Worm (Caenorhabditis elegans): Measurements from ENCODE around the gene C16D9.3.

C16D9.3 gene

DNA sequence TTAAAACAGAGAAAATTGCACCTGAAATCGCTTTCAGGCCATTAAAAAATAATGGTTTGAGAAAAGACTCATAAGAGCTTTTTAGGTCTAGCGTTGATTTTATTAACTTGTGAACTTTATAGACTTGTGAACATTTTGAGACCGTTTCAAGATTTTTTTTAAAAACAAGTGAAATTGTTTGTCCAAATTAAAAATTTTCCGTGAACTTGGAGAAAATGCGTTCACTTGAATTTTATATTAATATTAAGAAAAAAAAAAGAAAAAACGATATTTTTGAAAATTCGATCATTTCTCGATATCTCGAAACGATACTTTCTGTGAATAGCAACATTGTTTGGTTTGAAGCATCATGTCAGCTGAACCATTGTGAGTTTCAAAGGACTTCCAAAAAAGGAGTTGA is 49.4 kb downstream of the C16D9.3 start, which contains the start of gene F20D6.1:
F20D6.1 (plus strand) TSS at position 301 of the 400 bp plus-strand sequence.
- TF ChIP-seq lin-13 (tag; optimal IDR thresholded peaks at IDR 0.05): no peak
- TF ChIP-seq nhr-12 (tag; optimal IDR thresholded peaks at IDR 0.05): no peak
- no peak for TF ChIP-seq blmp-1 (tag; optimal IDR thresholded peaks at IDR 0.05)
- no peak for TF ChIP-seq unc-39 (tag; optimal IDR thresholded peaks at IDR 0.05)
- no peak for TF ChIP-seq sem-2 (GFP tag; optimal IDR thresholded peaks at IDR 0.05)
- no peak for TF ChIP-seq nhr-237 (tag; optimal IDR thresholded peaks at IDR 0.05)
- TF ChIP-seq ces-1 (GFP tag; optimal IDR thresholded peaks at IDR 0.05): no peak
- no peak for TF ChIP-seq ztf-11 (tag; optimal IDR thresholded peaks at IDR 0.05)
- TF ChIP-seq hlh-1 (tag; optimal IDR thresholded peaks at IDR 0.05): no peak
- no peak for TF ChIP-seq sptf-1 (tag; optimal IDR thresholded peaks at IDR 0.05)
- no peak for TF ChIP-seq ham-2 (GFP tag; optimal IDR thresholded peaks at IDR 0.05)
- no peak for TF ChIP-seq zip-8 (tag; optimal IDR thresholded peaks at IDR 0.05)
- TF ChIP-seq nhr-76 (tag; optimal IDR thresholded peaks at IDR 0.05): no peak
- TF ChIP-seq ceh-43 (GFP tag; optimal IDR thresholded peaks at IDR 0.05): no peak
- no peak for TF ChIP-seq tbx-8 (GFP tag; optimal IDR thresholded peaks at IDR 0.05)
- TF ChIP-seq drap-1 (GFP tag; optimal IDR thresholded peaks at IDR 0.05): no peak
- TF ChIP-seq mls-2 (tag; optimal IDR thresholded peaks at IDR 0.05): no peak
- TF ChIP-seq mep-1 (tag; optimal IDR thresholded peaks at IDR 0.05): no peak
- TF ChIP-seq nhr-2 (tag; optimal IDR thresholded peaks at IDR 0.05): no peak
- no peak for TF ChIP-seq cnd-1 (tag; optimal IDR thresholded peaks at IDR 0.05)

DNA sequence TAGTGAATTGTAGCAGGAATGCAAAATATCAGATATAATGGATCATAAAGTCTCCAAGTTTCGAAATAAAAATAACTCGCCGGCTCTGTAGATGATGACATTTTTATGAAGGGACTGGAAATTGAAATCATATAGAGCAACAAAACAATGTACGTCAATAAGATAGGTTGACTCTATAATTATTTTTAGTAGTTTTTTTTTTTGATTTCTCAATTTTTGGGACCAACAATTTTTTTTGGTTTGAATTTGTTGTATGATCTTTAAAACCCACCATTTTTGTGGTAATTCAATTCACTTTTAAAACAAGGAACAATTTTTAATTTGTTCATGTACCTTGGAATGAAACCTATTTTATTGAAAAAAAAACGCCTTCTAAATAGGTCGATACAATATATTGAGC is 49.8 kb downstream of the C16D9.3 start, which contains the start of gene F20D6.12:
F20D6.12 (minus strand) TSS at position 101 of the 400 bp plus-strand sequence.
- no peak for TF ChIP-seq hlh-1 (tag; optimal IDR thresholded peaks at IDR 0.05)
- TF ChIP-seq unc-120 (tag; optimal IDR thresholded peaks at IDR 0.05; ENCODE audit: poor library complexity, severe bottlenecking): no peak
- no peak for TF ChIP-seq unc-62 (GFP tag; optimal IDR thresholded peaks at IDR 0.05)
- no peak for TF ChIP-seq lin-13 (tag; optimal IDR thresholded peaks at IDR 0.05)
- TF ChIP-seq ceh-83 (GFP tag; optimal IDR thresholded peaks at IDR 0.05): no peak
- no peak for TF ChIP-seq ces-1 (GFP tag; optimal IDR thresholded peaks at IDR 0.05)
- TF ChIP-seq tbx-8 (GFP tag; optimal IDR thresholded peaks at IDR 0.05): no peak
- TF ChIP-seq ztf-11 (tag; optimal IDR thresholded peaks at IDR 0.05): no peak
- TF ChIP-seq lsy-2 (tag; optimal IDR thresholded peaks at IDR 0.05): no peak
- TF ChIP-seq elt-3 (tag; optimal IDR thresholded peaks at IDR 0.05): no peak
- no peak for TF ChIP-seq nhr-28 (tag; optimal IDR thresholded peaks at IDR 0.05)
- no peak for TF ChIP-seq drap-1 (GFP tag; optimal IDR thresholded peaks at IDR 0.05)

Data from whole organism, mixed stage, embryonic.